Worm (Caenorhabditis elegans): ENCODE data around the gene ZC204.14.

DNA sequence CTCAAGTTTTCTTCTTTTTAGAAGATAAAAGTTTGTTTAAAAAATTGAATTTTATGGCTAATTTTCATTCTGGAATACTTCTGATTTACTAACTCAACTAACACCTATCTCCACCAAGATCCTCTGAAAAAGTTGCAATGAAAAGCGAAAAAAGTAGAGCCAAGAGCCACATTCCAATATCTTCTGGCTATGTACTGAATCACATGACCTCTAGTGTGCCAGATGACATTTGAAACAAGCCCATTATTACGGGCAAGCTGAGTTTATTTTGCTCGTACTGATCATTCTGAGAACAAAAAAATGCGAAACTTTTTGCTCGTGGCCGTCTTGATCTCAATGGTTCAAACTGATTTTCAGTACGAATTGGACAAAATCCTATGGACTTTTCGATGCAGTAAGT lies 16.3 kb upstream of the ZC204.14 start, which contains the start of gene irld-36:
- TF ChIP-seq bed-2 (GFP tag; IDR thresholded peaks at IDR 0.05) (no peak), unc-62 (GFP tag; optimal IDR thresholded peaks at IDR 0.05) (no peak), hmg-1.2 (GFP tag; IDR thresholded peaks at IDR 0.05) (no peak), nfya-1 (tag; optimal IDR thresholded peaks at IDR 0.05; ENCODE audit: borderline replicate concordance, insufficient read depth) (no peak), snpc-3.4 (tag; optimal IDR thresholded peaks at IDR 0.05) (no peak), lin-35 (GFP tag; optimal IDR thresholded peaks at IDR 0.05) (no peak), Y95B8A.8 (GFP tag; IDR thresholded peaks at IDR 0.05) (no peak), lag-1 (GFP tag; IDR thresholded peaks at IDR 0.05) (no peak), B0019.2 (GFP tag; conservative IDR thresholded peaks at IDR 0.05) (no peak), Y53G8AR.9 (GFP tag; conservative IDR thresholded peaks at IDR 0.05) (no peak), ama-1 (optimal IDR thresholded peaks at IDR 0.05) (no peak), ama-1 (GFP tag; optimal IDR thresholded peaks at IDR 0.05) (no peak), ztf-6 (GFP tag; IDR thresholded peaks at IDR 0.05) (no peak), unc-130 (GFP tag; optimal IDR thresholded peaks at IDR 0.05) (no peak), xnd-1 (tag; optimal IDR thresholded peaks at IDR 0.05) (no peak)
